Worm (Caenorhabditis elegans): ENCODE measurements around the gene pcp-2.

DNA sequence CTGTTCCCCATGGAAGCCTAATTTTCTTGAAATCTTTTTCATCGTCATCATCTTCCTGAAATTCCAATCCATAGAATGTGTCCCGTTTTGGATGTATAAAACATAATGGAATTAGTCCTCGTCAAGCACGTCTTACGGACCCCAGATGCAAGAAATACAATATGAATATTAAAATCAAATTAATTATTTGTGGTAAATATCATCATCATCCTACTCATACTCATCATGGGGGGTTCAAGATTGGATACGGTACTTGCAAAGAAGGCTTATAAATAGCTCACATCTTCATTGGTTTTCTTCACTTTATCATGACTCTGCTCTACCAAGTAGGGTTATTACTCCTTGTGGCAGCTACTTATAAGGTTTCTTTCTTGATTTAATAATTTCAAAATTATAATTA is 20.5 kb downstream of the pcp-2 start, which contains the start of gene flp-1:
- no peak for TF ChIP-seq elt-1 (tag; optimal IDR thresholded peaks at IDR 0.05)
- TF ChIP-seq nhr-77 (tag; optimal IDR thresholded peaks at IDR 0.05) = no peak
- no peak for TF ChIP-seq unc-39 (tag; optimal IDR thresholded peaks at IDR 0.05)
- no peak for TF ChIP-seq nhr-28 (tag; optimal IDR thresholded peaks at IDR 0.05)
- no peak for TF ChIP-seq skn-1 (tag; optimal IDR thresholded peaks at IDR 0.05)
- no peak for TF ChIP-seq nhr-23 (tag; optimal IDR thresholded peaks at IDR 0.05)
- no peak for TF ChIP-seq pqm-1 (tag; optimal IDR thresholded peaks at IDR 0.05)
- TF ChIP-seq ama-1 (optimal IDR thresholded peaks at IDR 0.05) = no peak
- no peak for TF ChIP-seq nhr-12 (tag; optimal IDR thresholded peaks at IDR 0.05)
- TF ChIP-seq nhr-11 (tag; optimal IDR thresholded peaks at IDR 0.05) = no peak
- no peak for TF ChIP-seq snpc-4 (tag; optimal IDR thresholded peaks at IDR 0.05)
- no peak for TF ChIP-seq tbx-2 (tag; optimal IDR thresholded peaks at IDR 0.05)
